Fruit fly (Drosophila melanogaster) whole organism, embryonic: ENCODE measurements around the gene CG6168.

Experiments
- Ada2b ChIP-seq: fragments of 200-800 bp; sonication (Bioruptor generic); IDR thresholded peaks from 2 replicates; pipeline ENCODE4 v1.3.6; 2022; ENCODE audit warnings: missing biosample characterization, missing genetic modification characterization
- Atf6 ChIP-seq: fragments of 200-800 bp; sonication (Bioruptor generic); IDR thresholded peaks from 2 replicates; pipeline ENCODE4 v1.3.6; 2022; ENCODE audit warnings: missing biosample characterization, missing genetic modification characterization
- B-H1 ChIP-seq: fragments of 200-800 bp; sonication (Bioruptor generic); IDR thresholded peaks from 3 replicates; pipeline ENCODE4 v1.3.6; 2022; ENCODE audit warnings: missing biosample characterization, missing genetic modification characterization
- Blimp-1 ChIP-seq: fragments of 200-800 bp; sonication (Bioruptor generic); optimal IDR thresholded peaks from 3 replicates; lab custom pipeline; 2018; ENCODE audit warnings: missing biosample characterization, missing genetic modification characterization, mild to moderate bottlenecking, moderate library complexity, missing genetic modification reagents
- CG11560 ChIP-seq: fragments of 200-800 bp; sonication (Bioruptor generic); IDR thresholded peaks from 3 replicates; pipeline ENCODE4 v1.3.6; 2022; ENCODE audit warnings: missing biosample characterization, missing genetic modification characterization
- CG12155 ChIP-seq: fragments of 200-800 bp; sonication (Bioruptor generic); optimal IDR thresholded peaks from 3 replicates; lab custom pipeline; 2016; ENCODE audit warnings: missing biosample characterization, missing genetic modification characterization
- CG12659 ChIP-seq: fragments of 200-800 bp; sonication (Bioruptor generic); optimal IDR thresholded peaks from 3 replicates; lab custom pipeline; 2017; ENCODE audit warnings: mild to moderate bottlenecking, missing biosample characterization, missing genetic modification reagents, missing genetic modification characterization
- CG15011 ChIP-seq: fragments of 200-800 bp; sonication (Bioruptor generic); optimal IDR thresholded peaks from 3 replicates; lab custom pipeline; 2018; ENCODE audit warnings: missing biosample characterization, mild to moderate bottlenecking, missing genetic modification characterization
- CG15269 ChIP-seq: fragments of 200-800 bp; sonication (Bioruptor generic); optimal IDR thresholded peaks from 2 replicates; lab custom pipeline; 2018; ENCODE audit warnings: missing biosample characterization, mild to moderate bottlenecking, missing genetic modification characterization, moderate library complexity
- CG1529 ChIP-seq: fragments of 200-800 bp; sonication (Bioruptor generic); optimal IDR thresholded peaks from 3 replicates; lab custom pipeline; 2018; ENCODE audit warnings: missing biosample characterization, missing genetic modification characterization
- CG15514 ChIP-seq: fragments of 200-800 bp; sonication (Bioruptor generic); optimal IDR thresholded peaks from 3 replicates; lab custom pipeline; 2017; ENCODE audit warnings: missing biosample characterization, missing genetic modification characterization, mild to moderate bottlenecking, moderate library complexity, missing genetic modification reagents
- CG15601 ChIP-seq: fragments of 200-800 bp; sonication (Bioruptor generic); optimal IDR thresholded peaks from 3 replicates; lab custom pipeline; 2019; ENCODE audit warnings: missing biosample characterization, mild to moderate bottlenecking, missing genetic modification characterization, moderate library complexity
- CG15696 ChIP-seq: fragments of 200-800 bp; sonication (Bioruptor generic); optimal IDR thresholded peaks from 2 replicates; lab custom pipeline; 2019; ENCODE audit warnings: missing biosample characterization, mild to moderate bottlenecking, missing genetic modification characterization, moderate library complexity
- CG17361 ChIP-seq: fragments of 200-800 bp; sonication (Bioruptor generic); IDR thresholded peaks from 3 replicates; pipeline ENCODE4 v1.3.6; 2022; ENCODE audit warnings: missing biosample characterization, missing genetic modification characterization
- CG17802 ChIP-seq: fragments of 200-800 bp; sonication (Bioruptor generic); optimal IDR thresholded peaks from 2 replicates; lab custom pipeline; 2018; ENCODE audit warnings: missing biosample characterization, mild to moderate bottlenecking, missing genetic modification characterization, moderate library complexity
- CG2199 ChIP-seq: fragments of 200-800 bp; sonication (Bioruptor generic); IDR thresholded peaks from 3 replicates; pipeline ENCODE4 v1.3.6; 2022; ENCODE audit warnings: missing biosample characterization, missing genetic modification characterization
- CG3995 ChIP-seq: fragments of 200-800 bp; sonication (Bioruptor generic); optimal IDR thresholded peaks from 3 replicates; lab custom pipeline; 2016; ENCODE audit warnings: missing biosample characterization, missing genetic modification characterization
- CG4617 ChIP-seq: fragments of 200-800 bp; sonication (Bioruptor generic); optimal IDR thresholded peaks from 3 replicates; lab custom pipeline; 2016; ENCODE audit warnings: missing biosample characterization, missing genetic modification characterization, borderline replicate concordance
- CG5245 ChIP-seq: fragments of 200-800 bp; sonication (Bioruptor generic); optimal IDR thresholded peaks from 3 replicates; lab custom pipeline; 2016; ENCODE audit warnings: missing biosample characterization, missing genetic modification characterization
- CG7357 ChIP-seq: fragments of 200-800 bp; sonication (Bioruptor generic); IDR thresholded peaks from 3 replicates; pipeline ENCODE4 v1.3.6; 2022; ENCODE audit warnings: missing biosample characterization, missing genetic modification characterization
- CG9727 ChIP-seq: fragments of 200-800 bp; sonication (Bioruptor generic); optimal IDR thresholded peaks from 3 replicates; lab custom pipeline; 2017; ENCODE audit warnings: missing biosample characterization, mild to moderate bottlenecking, missing genetic modification characterization
- CG9876 ChIP-seq: fragments of 200-800 bp; sonication (Bioruptor generic); optimal IDR thresholded peaks from 2 replicates; lab custom pipeline; 2016; ENCODE audit warnings: missing biosample characterization, missing genetic modification characterization
- E2f2 ChIP-seq: fragments of 200-800 bp; sonication (Bioruptor generic); IDR thresholded peaks from 2 replicates; pipeline ENCODE4 v1.3.6; 2022; ENCODE audit warnings: missing biosample characterization, missing genetic modification characterization
- HLHmδ ChIP-seq: fragments of 200-800 bp; sonication (Bioruptor generic); optimal IDR thresholded peaks from 2 replicates; lab custom pipeline; 2018; ENCODE audit warnings: missing biosample characterization, mild to moderate bottlenecking, missing genetic modification characterization, moderate library complexity
- Hr39 ChIP-seq: fragments of >200 bp; optimal IDR thresholded peaks from 2 replicates; lab custom pipeline; 2017
- Max ChIP-seq: fragments of 200-800 bp; sonication (Bioruptor generic); optimal IDR thresholded peaks from 2 replicates; lab custom pipeline; 2016; ENCODE audit warnings: missing biosample characterization, mild to moderate bottlenecking, missing genetic modification characterization
- Myb ChIP-seq: fragments of 200-800 bp; sonication (Bioruptor generic); optimal IDR thresholded peaks from 2 replicates; lab custom pipeline; 2016; ENCODE audit warnings: missing biosample characterization, missing genetic modification characterization
- Nf-YB ChIP-seq: fragments of 200-800 bp; sonication (Bioruptor generic); optimal IDR thresholded peaks from 3 replicates; lab custom pipeline; 2019; ENCODE audit warnings: missing biosample characterization, mild to moderate bottlenecking, missing genetic modification characterization, moderate library complexity
- Scr ChIP-seq: fragments of 200-800 bp; sonication (Bioruptor generic); IDR thresholded peaks from 2 replicates; pipeline ENCODE4 v1.3.6; 2022; ENCODE audit warnings: missing biosample characterization, missing genetic modification characterization; ENCODE audit not compliant: partially characterized antibody
- Stat92E ChIP-seq, 3 experiments: fragments of >200 bp in 2 of 3; fragments of 200-800 bp in 1 of 3; sonication (Bioruptor generic) in 1 of 3; optimal IDR thresholded peaks; 2 replicates each; lab custom pipeline; 2017 to 2019; ENCODE audit warnings: missing biosample characterization in 3 of 3, missing genetic modification characterization in 3 of 3, mild to moderate bottlenecking in 1 of 3, moderate library complexity in 1 of 3
- Vsx1 ChIP-seq: fragments of 200-800 bp; sonication (Bioruptor generic); optimal IDR thresholded peaks from 2 replicates; lab custom pipeline; 2017; ENCODE audit warnings: missing biosample characterization, mild to moderate bottlenecking, missing genetic modification characterization, missing genetic modification reagents
- abd-A ChIP-seq: fragments of 200-800 bp; sonication (Bioruptor generic); optimal IDR thresholded peaks from 3 replicates; lab custom pipeline; 2019; ENCODE audit warnings: missing biosample characterization, mild to moderate bottlenecking, missing genetic modification characterization, moderate library complexity
- ac ChIP-seq: fragments of 200-800 bp; sonication (Bioruptor generic); optimal IDR thresholded peaks from 3 replicates; lab custom pipeline; 2017; ENCODE audit warnings: missing biosample characterization, mild to moderate bottlenecking, missing genetic modification characterization
- aop ChIP-seq: fragments of 200-800 bp; sonication (Bioruptor generic); IDR thresholded peaks from 2 replicates; pipeline ENCODE4 v1.3.6; 2022; ENCODE audit warnings: missing biosample characterization, missing genetic modification characterization
- chif ChIP-seq, 2 experiments: fragments of 200-800 bp; sonication (Bioruptor generic); optimal IDR thresholded peaks; 3 replicates each; lab custom pipeline; 2016; ENCODE audit warnings: missing biosample characterization in 2 of 2, missing genetic modification characterization in 2 of 2
- en ChIP-seq: fragments of 200-800 bp; sonication (Bioruptor generic); optimal IDR thresholded peaks from 2 replicates; lab custom pipeline; 2016; ENCODE audit warnings: missing biosample characterization, missing genetic modification characterization
- gsb ChIP-seq: fragments of 200-800 bp; sonication (Bioruptor generic); IDR thresholded peaks from 2 replicates; pipeline ENCODE4 v1.3.6; 2022; ENCODE audit warnings: missing biosample characterization, missing genetic modification characterization
- ham ChIP-seq: fragments of 200-800 bp; sonication (Bioruptor generic); IDR thresholded peaks from 2 replicates; pipeline ENCODE4 v1.3.6; 2022; ENCODE audit warnings: missing biosample characterization, missing genetic modification characterization
- klu ChIP-seq: fragments of 200-800 bp; sonication (Bioruptor generic); IDR thresholded peaks from 2 replicates; pipeline ENCODE4 v1.3.6; 2022; ENCODE audit warnings: missing biosample characterization, missing genetic modification characterization
- nau ChIP-seq: fragments of 200-800 bp; sonication (Bioruptor generic); optimal IDR thresholded peaks from 3 replicates; lab custom pipeline; 2017; ENCODE audit warnings: missing biosample characterization, mild to moderate bottlenecking, missing genetic modification characterization, missing genetic modification reagents
- nerfin-2 ChIP-seq: fragments of 200-800 bp; sonication (Bioruptor generic); IDR thresholded peaks from 2 replicates; pipeline ENCODE4 v1.3.6; 2022; ENCODE audit warnings: missing biosample characterization, missing genetic modification characterization; ENCODE audit not compliant: partially characterized antibody
- pros ChIP-seq: fragments of 200-800 bp; sonication (Bioruptor generic); optimal IDR thresholded peaks from 3 replicates; lab custom pipeline; 2019; ENCODE audit warnings: missing biosample characterization, mild to moderate bottlenecking, missing genetic modification characterization, moderate library complexity
- psq ChIP-seq: fragments of 200-800 bp; sonication (Bioruptor generic); optimal IDR thresholded peaks from 2 replicates; lab custom pipeline; 2017; ENCODE audit warnings: missing biosample characterization, missing genetic modification characterization
- pzg ChIP-seq: fragments of 200-800 bp; sonication (Bioruptor generic); optimal IDR thresholded peaks from 3 replicates; lab custom pipeline; 2018; ENCODE audit warnings: missing biosample characterization, mild to moderate bottlenecking, missing genetic modification characterization, moderate library complexity
- rib ChIP-seq: fragments of 200-800 bp; sonication (Bioruptor generic); IDR thresholded peaks from 2 replicates; pipeline ENCODE4 v1.3.6; 2022; ENCODE audit warnings: missing biosample characterization, missing genetic modification characterization
- ro ChIP-seq: fragments of 200-800 bp; sonication (Bioruptor generic); IDR thresholded peaks from 2 replicates; pipeline ENCODE4 v1.3.6; 2022; ENCODE audit warnings: missing biosample characterization, missing genetic modification characterization
- tll ChIP-seq, 2 experiments: fragments of 200-800 bp in 1 of 2; fragments of >200 bp in 1 of 2; sonication (Bioruptor generic) in 1 of 2; optimal IDR thresholded peaks; 2 replicates each; lab custom pipeline; 2017 to 2019; ENCODE audit warnings: missing biosample characterization in 2 of 2, missing genetic modification characterization in 2 of 2, mild to moderate bottlenecking in 1 of 2, moderate library complexity in 1 of 2
- tna ChIP-seq: fragments of 200-800 bp; sonication (Bioruptor generic); IDR thresholded peaks from 2 replicates; pipeline ENCODE4 v1.3.6; 2022; ENCODE audit warnings: missing biosample characterization, missing genetic modification characterization; ENCODE audit not compliant: partially characterized antibody

The CG6168 gene

dm6 chr3L:11296150-11296800, 25.2 kb downstream of the CG6168 start (continued):
- no peak for TF ChIP-seq pzg (GFP tag; lab: Kevin White, UChicago)
- peak; percentile 70 for TF ChIP-seq klu (GFP tag; lab: Robert Waterston, UW)
- TF ChIP-seq Scr (GFP tag; lab: Robert Waterston, UW) = no peak
- peak; percentile 90 for TF ChIP-seq CG1529
- peak; percentile 96 for TF ChIP-seq CG12659 (GFP tag; lab: Kevin White, UChicago)
- peak; percentile 48 for TF ChIP-seq Myb (GFP tag; lab: Kevin White, UChicago)
- peak in 1 of 3 experiments; percentile 70 for TF ChIP-seq Stat92E (GFP tag; optimal IDR thresholded peaks at IDR 0.05; lab: Kevin White, UChicago)
- TF ChIP-seq tll (GFP tag; optimal IDR thresholded peaks at IDR 0.05; lab: Kevin White, UChicago) = no peak
- peak; percentile 59; the same call in 1 of the 2 replicates for TF ChIP-seq ham
- TF ChIP-seq HLHmδ (GFP tag; lab: Kevin White, UChicago) = no peak
- TF ChIP-seq CG15601 (tag; lab: Kevin White, UChicago) = peak; percentile 90
- peak; percentile 63; the same call in 1 of the 3 replicates for TF ChIP-seq CG11560
- no peak for TF ChIP-seq CG3995
- no peak for TF ChIP-seq CG2199 (GFP tag; lab: Robert Waterston, UW)
- no peak for TF ChIP-seq ac (GFP tag; lab: Kevin White, UChicago)
- peak; percentile 43 for TF ChIP-seq CG15696 (tag; lab: Kevin White, UChicago)
- peak; percentile 41 for TF ChIP-seq psq (GFP tag; lab: Kevin White, UChicago)
- peak; percentile 64 for TF ChIP-seq E2f2 (GFP tag; lab: Robert Waterston, UW)
- peak; percentile 92 for TF ChIP-seq CG15269 (tag; lab: Kevin White, UChicago)
- peak; percentile 80 for TF ChIP-seq Atf6 (GFP tag; lab: Robert Waterston, UW)
- TF ChIP-seq gsb (GFP tag; lab: Robert Waterston, UW) = peak; percentile 54
- TF ChIP-seq CG5245 (GFP tag; lab: Kevin White, UChicago) = peak; percentile 64
- TF ChIP-seq nerfin-2 (GFP tag; lab: Robert Waterston, UW) = 0 out of 2 replicates have a peak, but pooled peaks have one; percentile 5
- TF ChIP-seq pros (GFP tag; lab: Kevin White, UChicago) = no peak
- peak; percentile 86 for TF ChIP-seq nau
- peak; percentile 80 for TF ChIP-seq Max
- no peak for TF ChIP-seq tna
- peak; percentile 86 for TF ChIP-seq CG15011 (GFP tag; lab: Kevin White, UChicago)
- TF ChIP-seq CG4617 (GFP tag; lab: Kevin White, UChicago) = no peak
- TF ChIP-seq aop (GFP tag; lab: Robert Waterston, UW) = 0 out of 2 replicates have a peak, but pooled peaks have one; percentile 28
- peak; percentile 43 for TF ChIP-seq CG15514 (GFP tag; lab: Kevin White, UChicago)
- TF ChIP-seq CG12155 (GFP tag; lab: Kevin White, UChicago) = peak; percentile 77
- TF ChIP-seq abd-A = no peak
- no peak for TF ChIP-seq Hr39 (lab: Kevin White, UChicago)
- TF ChIP-seq CG17802 (tag; lab: Kevin White, UChicago) = no peak
- TF ChIP-seq CG7357 = peak; percentile 70; the same call in 2 of the 3 replicates
- TF ChIP-seq ro = 0 out of 2 replicates have a peak, but pooled peaks have one; percentile 46
- peak; percentile 96 for TF ChIP-seq CG9727 (GFP tag; lab: Kevin White, UChicago)
- no peak for TF ChIP-seq en (GFP tag; lab: Kevin White, UChicago)
- TF ChIP-seq Nf-YB (GFP tag; lab: Kevin White, UChicago) = peak; percentile 80
- peak; percentile 85 for TF ChIP-seq Vsx1 (GFP tag; lab: Kevin White, UChicago)
- peak; percentile 66; the same call in 2 of the 3 replicates for TF ChIP-seq B-H1
- TF ChIP-seq CG17361 (GFP tag; lab: Robert Waterston, UW) = peak; percentile 99
- TF ChIP-seq rib (GFP tag; lab: Robert Waterston, UW) = no peak
- TF ChIP-seq CG9876 (GFP tag; lab: Kevin White, UChicago) = peak; percentile 5
- peak; percentile 68 to 76 for TF ChIP-seq chif (GFP tag; optimal IDR thresholded peaks at IDR 0.05; lab: Kevin White, UChicago)
- TF ChIP-seq Blimp-1 = peak; percentile 85
- TF ChIP-seq Ada2b (GFP tag; lab: Robert Waterston, UW) = peak; percentile 48; the same call in 1 of the 2 replicates
